Worm (Caenorhabditis elegans) whole organism, L1 larva: Measurements from ENCODE around the gene ttbk-4.

Source experiments
- ama-1 ChIP-seq: fragments of 150-350 bp; optimal IDR thresholded peaks from 2 replicates; lab custom pipeline; 2014
- ceh-82 ChIP-seq, 3 experiments: fragments of 150-350 bp in 1 of 3; sonication (generic microtip) in 2 of 3; optimal IDR thresholded peaks; 2 replicates each; lab custom pipeline; 2014 to 2017; ENCODE audit warnings: missing biosample characterization in 3 of 3, missing genetic modification characterization in 3 of 3
- egl-27 ChIP-seq, 2 experiments: fragments of 150-350 bp in 1 of 2; sonication (generic microtip); optimal IDR thresholded peaks; 3 replicates each; lab custom pipeline; 2017 to 2018; ENCODE audit warnings: missing biosample characterization in 2 of 2, missing genetic modification characterization in 2 of 2, missing genetic modification reagents in 2 of 2
- fkh-4 ChIP-seq: sonication (generic microtip); optimal IDR thresholded peaks from 2 replicates; lab custom pipeline; 2016; ENCODE audit warnings: missing compliant biosample characterization, missing genetic modification characterization, borderline replicate concordance
- grh-1 ChIP-seq: fragments of 200-800 bp; sonication (Bioruptor generic); IDR thresholded peaks from 2 replicates; pipeline ENCODE4 v1.3.6; 2022; ENCODE audit warnings: missing genetic modification reagents, missing genetic modification characterization, missing compliant biosample characterization
- lin-13 ChIP-seq: fragments of 150-350 bp; optimal IDR thresholded peaks from 2 replicates; lab custom pipeline; 2014; ENCODE audit warnings: missing biosample characterization, missing genetic modification reagents, missing genetic modification characterization
- nhr-11 ChIP-seq: fragments of 150-350 bp; optimal IDR thresholded peaks from 2 replicates; lab custom pipeline; 2014; ENCODE audit warnings: missing biosample characterization, missing genetic modification characterization
- nhr-12 ChIP-seq: sonication (generic microtip); optimal IDR thresholded peaks from 2 replicates; lab custom pipeline; 2017; ENCODE audit warnings: missing biosample characterization, missing genetic modification characterization
- nhr-28 ChIP-seq: fragments of 150-350 bp; optimal IDR thresholded peaks from 2 replicates; lab custom pipeline; 2014; ENCODE audit warnings: missing biosample characterization, missing genetic modification characterization
- nhr-47 ChIP-seq: sonication (generic microtip); optimal IDR thresholded peaks from 2 replicates; lab custom pipeline; 2016; ENCODE audit warnings: mild to moderate bottlenecking, missing genetic modification characterization, moderate library complexity, missing compliant biosample characterization
- nhr-76 ChIP-seq: sonication (generic microtip); optimal IDR thresholded peaks from 2 replicates; lab custom pipeline; 2017; ENCODE audit warnings: missing biosample characterization, missing genetic modification characterization
- skn-1 ChIP-seq: fragments of 150-350 bp; optimal IDR thresholded peaks from 2 replicates; lab custom pipeline; 2014; ENCODE audit warnings: missing biosample characterization, missing genetic modification characterization
- unc-130 ChIP-seq: fragments of 150-350 bp; optimal IDR thresholded peaks from 2 replicates; lab custom pipeline; 2017; ENCODE audit warnings: missing biosample characterization, missing genetic modification characterization, inconsistent platforms

- TF ChIP-seq nhr-76 (tag; lab: Kevin White, UChicago) (no peak), skn-1 (tag; lab: Kevin White, UChicago) (no peak), nhr-11 (no peak), grh-1 (GFP tag; lab: Robert Waterston, UW) (no peak), fkh-4 (no peak), nhr-28 (no peak), egl-27 (tag; optimal IDR thresholded peaks at IDR 0.05; lab: Kevin White, UChicago) (no peak), nhr-47 (no peak), ama-1 (lab: Kevin White, UChicago) (no peak), nhr-12 (no peak), unc-130 (tag; lab: Kevin White, UChicago) (no peak), ceh-82 (tag; optimal IDR thresholded peaks at IDR 0.05; lab: Kevin White, UChicago) (no peak), lin-13 (GFP tag; lab: Kevin White, UChicago) (no peak)
These were observed 35.5 kb upstream of the ttbk-4 start, which contains the start of gene egl-38 for ce11 chrIV:10110417-10110816.
